Fruit fly (Drosophila melanogaster) whole organism, prepupa: ENCODE measurements around the gene Rpn12R.

ENCODE experiments used
- Blimp-1 ChIP-seq: fragments of 200-800 bp; sonication (Bioruptor generic); optimal IDR thresholded peaks from 3 replicates; lab custom pipeline; 2017; ENCODE audit warnings: missing biosample characterization, missing genetic modification characterization, mild to moderate bottlenecking, moderate library complexity, missing genetic modification reagents
- CG10631 ChIP-seq: fragments of 200-800 bp; sonication (Bioruptor generic); optimal IDR thresholded peaks from 2 replicates; lab custom pipeline; 2016; ENCODE audit warnings: missing biosample characterization, missing genetic modification characterization
- CG10669 ChIP-seq: fragments of 200-800 bp; sonication (Bioruptor generic); optimal IDR thresholded peaks from 3 replicates; lab custom pipeline; 2018; ENCODE audit warnings: missing biosample characterization, mild to moderate bottlenecking, missing genetic modification characterization, moderate library complexity
- CG11294 ChIP-seq: fragments of 200-800 bp; sonication (Bioruptor generic); IDR thresholded peaks from 2 replicates; pipeline ENCODE4 v1.3.6; 2022; ENCODE audit warnings: missing biosample characterization, missing genetic modification characterization
- CG11762 ChIP-seq: fragments of 200-800 bp; sonication (Bioruptor generic); optimal IDR thresholded peaks from 3 replicates; lab custom pipeline; 2016; ENCODE audit warnings: missing biosample characterization, missing genetic modification characterization; ENCODE audit not compliant: insufficient read depth
- CG11902 ChIP-seq: fragments of 200-800 bp; sonication (Bioruptor generic); optimal IDR thresholded peaks from 3 replicates; lab custom pipeline; 2016; ENCODE audit warnings: missing biosample characterization, missing genetic modification characterization
- CG15336 ChIP-seq: fragments of 200-800 bp; sonication (Bioruptor generic); IDR thresholded peaks from 2 replicates; pipeline ENCODE4 v1.3.6; 2022; ENCODE audit warnings: missing biosample characterization, missing genetic modification characterization
- CG31627 ChIP-seq: fragments of 200-800 bp; sonication (Bioruptor generic); optimal IDR thresholded peaks from 3 replicates; lab custom pipeline; 2016; ENCODE audit warnings: missing biosample characterization, missing genetic modification characterization
- CG32006 ChIP-seq: fragments of 200-800 bp; sonication (Bioruptor generic); optimal IDR thresholded peaks from 3 replicates; lab custom pipeline; 2017; ENCODE audit warnings: missing biosample characterization, mild to moderate bottlenecking, missing genetic modification characterization
- CG34406 ChIP-seq: fragments of 200-800 bp; sonication (Bioruptor generic); optimal IDR thresholded peaks from 3 replicates; lab custom pipeline; 2016; ENCODE audit warnings: missing biosample characterization, missing genetic modification characterization
- CG3919 ChIP-seq: fragments of 200-800 bp; sonication (Bioruptor generic); optimal IDR thresholded peaks from 3 replicates; lab custom pipeline; 2016; ENCODE audit warnings: missing biosample characterization, missing genetic modification characterization
- CG4318 ChIP-seq: fragments of 200-800 bp; sonication (Bioruptor generic); optimal IDR thresholded peaks from 3 replicates; lab custom pipeline; 2017; ENCODE audit warnings: missing biosample characterization, mild to moderate bottlenecking, missing genetic modification characterization
- CG6163 ChIP-seq: fragments of 200-800 bp; sonication (Bioruptor generic); IDR thresholded peaks from 3 replicates; pipeline ENCODE4 v1.3.6; 2022; ENCODE audit warnings: missing biosample characterization, missing genetic modification characterization
- CG6276 ChIP-seq: fragments of 200-800 bp; sonication (Bioruptor generic); optimal IDR thresholded peaks from 2 replicates; lab custom pipeline; 2017; ENCODE audit warnings: missing biosample characterization, mild to moderate bottlenecking, missing genetic modification characterization
- CG6808 ChIP-seq: fragments of 200-800 bp; sonication (Bioruptor generic); optimal IDR thresholded peaks from 3 replicates; lab custom pipeline; 2017; ENCODE audit warnings: missing biosample characterization, missing genetic modification characterization, mild to moderate bottlenecking, moderate library complexity, missing genetic modification reagents
- CG6854 ChIP-seq: fragments of 200-800 bp; sonication (Bioruptor generic); optimal IDR thresholded peaks from 2 replicates; lab custom pipeline; 2017; ENCODE audit warnings: missing biosample characterization, mild to moderate bottlenecking, missing genetic modification characterization
- CG7368 ChIP-seq: fragments of 200-800 bp; sonication (Bioruptor generic); optimal IDR thresholded peaks from 3 replicates; lab custom pipeline; 2016; ENCODE audit warnings: missing biosample characterization, missing genetic modification characterization
- CG8119 ChIP-seq: fragments of 200-800 bp; sonication (Bioruptor generic); IDR thresholded peaks from 3 replicates; pipeline ENCODE4 v1.3.6; 2022; ENCODE audit warnings: missing biosample characterization, missing genetic modification characterization
- CG8319 ChIP-seq: fragments of 200-800 bp; sonication (Bioruptor generic); optimal IDR thresholded peaks from 3 replicates; lab custom pipeline; 2016; ENCODE audit warnings: missing biosample characterization, missing genetic modification characterization
- CG8632 ChIP-seq: fragments of 200-800 bp; sonication (Bioruptor generic); optimal IDR thresholded peaks from 3 replicates; lab custom pipeline; 2016; ENCODE audit warnings: missing biosample characterization, missing genetic modification characterization
- CG9139 ChIP-seq: fragments of 200-800 bp; sonication (Bioruptor generic); optimal IDR thresholded peaks from 3 replicates; lab custom pipeline; 2017; ENCODE audit warnings: missing biosample characterization, mild to moderate bottlenecking, missing genetic modification characterization
- Eip75B ChIP-seq: fragments of 200-800 bp; sonication (Bioruptor generic); optimal IDR thresholded peaks from 3 replicates; lab custom pipeline; 2016; ENCODE audit warnings: missing biosample characterization, missing genetic modification characterization
- Eip78C ChIP-seq: fragments of 200-800 bp; sonication (Bioruptor generic); peaks from one replicate; lab custom pipeline; 2016; ENCODE audit warnings: missing biosample characterization, missing genetic modification characterization
- Eip93F ChIP-seq: fragments of 200-800 bp; sonication (Bioruptor generic); optimal IDR thresholded peaks from 2 replicates; lab custom pipeline; 2016; ENCODE audit warnings: missing biosample characterization, mild to moderate bottlenecking, missing genetic modification characterization
- Ets21C ChIP-seq: fragments of 200-800 bp; sonication (Bioruptor generic); optimal IDR thresholded peaks from 3 replicates; lab custom pipeline; 2016; ENCODE audit warnings: missing biosample characterization, missing genetic modification characterization
- Ets96B ChIP-seq: fragments of 200-800 bp; optimal IDR thresholded peaks from 2 replicates; lab custom pipeline; 2019; ENCODE audit warnings: missing biosample characterization, mild to moderate bottlenecking, missing genetic modification characterization, moderate library complexity
- Gug ChIP-seq: fragments of 200-800 bp; sonication (Bioruptor generic); IDR thresholded peaks from 2 replicates; pipeline ENCODE4 v1.3.6; 2022; ENCODE audit warnings: missing biosample characterization, missing genetic modification characterization
- Hr38 ChIP-seq: sonication (Bioruptor generic); optimal IDR thresholded peaks from 2 replicates; lab custom pipeline; 2016; ENCODE audit warnings: missing biosample characterization, missing genetic modification characterization
- Hr39 ChIP-seq: fragments of 200-800 bp; sonication (Bioruptor generic); optimal IDR thresholded peaks from 2 replicates; lab custom pipeline; 2016; ENCODE audit warnings: missing biosample characterization, missing genetic modification characterization
- Lpt ChIP-seq: fragments of 200-800 bp; sonication (Bioruptor generic); optimal IDR thresholded peaks from 3 replicates; lab custom pipeline; 2016; ENCODE audit warnings: missing biosample characterization, missing genetic modification characterization
- Met ChIP-seq: fragments of 200-800 bp; sonication (Bioruptor generic); optimal IDR thresholded peaks from 3 replicates; lab custom pipeline; 2016; ENCODE audit warnings: missing biosample characterization, missing genetic modification characterization
- Smox ChIP-seq: fragments of 200-800 bp; sonication (Bioruptor generic); optimal IDR thresholded peaks from 3 replicates; lab custom pipeline; 2016; ENCODE audit warnings: missing biosample characterization, missing genetic modification characterization
- Sox102F ChIP-seq: fragments of 200-800 bp; sonication (Bioruptor generic); optimal IDR thresholded peaks from 2 replicates; lab custom pipeline; 2016; ENCODE audit warnings: missing biosample characterization, mild to moderate bottlenecking, missing genetic modification characterization
- Sox14 ChIP-seq: fragments of 200-800 bp; sonication (Bioruptor generic); optimal IDR thresholded peaks from 3 replicates; lab custom pipeline; 2016; ENCODE audit warnings: missing biosample characterization, missing genetic modification characterization
- Sox15 ChIP-seq: fragments of 200-800 bp; sonication (Bioruptor generic); optimal IDR thresholded peaks from 3 replicates; lab custom pipeline; 2016; ENCODE audit warnings: missing biosample characterization, missing genetic modification characterization
- achi ChIP-seq: fragments of 200-800 bp; sonication (Bioruptor generic); optimal IDR thresholded peaks from 3 replicates; lab custom pipeline; 2016; ENCODE audit warnings: missing biosample characterization, missing genetic modification characterization
- acj6 ChIP-seq: fragments of 200-800 bp; sonication (Bioruptor generic); optimal IDR thresholded peaks from 3 replicates; lab custom pipeline; 2016; ENCODE audit warnings: missing biosample characterization, missing genetic modification characterization
- cyc ChIP-seq: fragments of 200-800 bp; sonication (Bioruptor generic); optimal IDR thresholded peaks from 3 replicates; lab custom pipeline; 2016; ENCODE audit warnings: missing biosample characterization, missing genetic modification characterization
- dac ChIP-seq: fragments of 200-800 bp; sonication (Bioruptor generic); optimal IDR thresholded peaks from 2 replicates; lab custom pipeline; 2017; ENCODE audit warnings: missing biosample characterization, mild to moderate bottlenecking, missing genetic modification characterization
- eg ChIP-seq: fragments of 200-800 bp; sonication (Bioruptor generic); IDR thresholded peaks from 3 replicates; pipeline ENCODE4 v1.3.6; 2022; ENCODE audit warnings: missing biosample characterization, missing genetic modification characterization
- fd59A ChIP-seq: fragments of 200-800 bp; sonication (Bioruptor generic); optimal IDR thresholded peaks from 2 replicates; lab custom pipeline; 2017; ENCODE audit warnings: missing biosample characterization, mild to moderate bottlenecking, missing genetic modification characterization, missing genetic modification reagents
- fd85E ChIP-seq: fragments of 200-800 bp; sonication (Bioruptor generic); optimal IDR thresholded peaks from 3 replicates; lab custom pipeline; 2016; ENCODE audit warnings: missing biosample characterization, missing genetic modification characterization
- net ChIP-seq: fragments of 200-800 bp; sonication (Bioruptor generic); optimal IDR thresholded peaks from 3 replicates; lab custom pipeline; 2016; ENCODE audit warnings: missing biosample characterization, missing genetic modification characterization
- salr ChIP-seq, 2 experiments: fragments of 200-800 bp; sonication (Bioruptor generic); optimal IDR thresholded peaks; 3 replicates each; lab custom pipeline; 2016 to 2018; ENCODE audit warnings: missing biosample characterization in 2 of 2, missing genetic modification characterization in 2 of 2, mild to moderate bottlenecking in 1 of 2
- spab ChIP-seq: fragments of 200-800 bp; sonication (Bioruptor generic); optimal IDR thresholded peaks from 2 replicates; lab custom pipeline; 2017; ENCODE audit warnings: missing biosample characterization, mild to moderate bottlenecking, missing genetic modification characterization, missing genetic modification reagents
- ss ChIP-seq, 2 experiments: fragments of 200-800 bp; sonication (Bioruptor generic); optimal IDR thresholded peaks; 2 replicates in 1 of 2; 3 replicates in 1 of 2; lab custom pipeline; 2017 to 2018; ENCODE audit warnings: mild to moderate bottlenecking in 2 of 2, missing biosample characterization in 2 of 2, missing genetic modification characterization in 2 of 2, moderate library complexity in 1 of 2
- svp ChIP-seq: fragments of 200-800 bp; sonication (Bioruptor generic); peaks from one replicate; lab custom pipeline; 2016; ENCODE audit warnings: missing biosample characterization, missing genetic modification characterization
- topi ChIP-seq: fragments of 200-800 bp; sonication (Bioruptor generic); optimal IDR thresholded peaks from 3 replicates; lab custom pipeline; 2016; ENCODE audit warnings: missing biosample characterization, missing genetic modification characterization

The Rpn12R gene

DNA sequence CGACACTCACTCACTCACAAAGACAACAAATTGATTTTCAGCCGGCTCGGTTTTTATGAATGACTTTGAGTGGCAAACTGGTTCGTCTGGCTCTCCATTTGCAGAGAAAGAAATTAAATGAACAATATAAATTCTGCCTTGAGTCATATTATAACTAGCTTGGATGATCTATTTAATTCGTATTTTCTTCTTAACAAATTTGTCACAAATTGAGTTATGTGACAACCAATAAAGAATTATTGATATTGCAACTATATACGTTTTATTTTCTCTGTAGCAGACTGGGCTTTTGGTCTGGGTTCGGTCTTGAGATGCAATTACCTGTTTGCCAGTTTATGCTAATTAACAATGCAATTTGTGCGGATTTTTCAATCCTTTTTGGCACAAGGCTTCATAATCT lies 35.5 kb downstream of the Rpn12R start (continued):
- TF ChIP-seq achi (GFP tag; lab: Kevin White, UChicago): peak; percentile 83
- TF ChIP-seq CG3919: peak; percentile 86
- peak; percentile 87 for TF ChIP-seq CG10631
- peak; percentile 80 for TF ChIP-seq CG11294 (GFP tag; lab: Robert Waterston, UW)
- TF ChIP-seq CG32006: peak; percentile 88
- TF ChIP-seq Eip93F (GFP tag; lab: Kevin White, UChicago): no peak
- TF ChIP-seq net: peak; percentile 88
- peak; percentile 76 for TF ChIP-seq CG7368 (GFP tag; lab: Kevin White, UChicago)
- TF ChIP-seq Sox14: peak; percentile 77
- TF ChIP-seq CG8119 (GFP tag; lab: Robert Waterston, UW): peak; percentile 95
- TF ChIP-seq dac (GFP tag; lab: Kevin White, UChicago): peak; percentile 69
- TF ChIP-seq Sox15 (GFP tag; lab: Kevin White, UChicago): peak; percentile 41
- peak; percentile 77 for TF ChIP-seq CG11762
- peak; percentile 69 for TF ChIP-seq Smox (GFP tag; lab: Kevin White, UChicago)

DNA sequence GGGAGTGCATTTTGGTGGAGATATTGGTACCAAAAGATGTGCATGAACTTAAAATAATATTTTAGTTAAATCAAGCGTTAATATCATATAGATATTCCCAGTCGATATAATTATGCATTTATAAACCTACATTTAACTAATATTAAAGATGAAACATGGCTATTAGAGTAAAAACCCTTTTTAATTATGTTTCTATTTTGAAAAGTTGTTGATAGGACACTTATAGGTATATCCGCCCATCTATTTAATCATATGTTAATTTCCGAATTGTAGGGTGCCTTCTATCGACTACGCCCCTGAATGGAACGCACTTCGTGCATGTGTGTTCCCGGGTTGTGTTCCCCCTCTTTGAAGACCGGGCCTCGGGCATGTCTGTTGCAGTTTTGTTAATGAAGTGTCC lies 36.6 kb downstream of the Rpn12R start:
- TF ChIP-seq fd85E (GFP tag; lab: Kevin White, UChicago) (no peak), net (peak; percentile 15), CG6808 (GFP tag; lab: Kevin White, UChicago) (peak; percentile 61), CG31627 (GFP tag; lab: Kevin White, UChicago) (peak; percentile 2), Eip75B (GFP tag; lab: Kevin White, UChicago) (peak; percentile 37), Hr39 (GFP tag; lab: Kevin White, UChicago) (no peak), dac (GFP tag; lab: Kevin White, UChicago) (peak; percentile 2), CG8319 (GFP tag; lab: Kevin White, UChicago) (no peak), CG4318 (no peak), CG11762 (no peak), CG15336 (GFP tag; lab: Robert Waterston, UW) (peak; percentile 43), CG11294 (GFP tag; lab: Robert Waterston, UW) (no peak), Sox102F (GFP tag; lab: Kevin White, UChicago) (no peak), Blimp-1 (GFP tag; lab: Kevin White, UChicago) (no peak), Gug (GFP tag; lab: Robert Waterston, UW) (0 out of 2 replicates have a peak, but pooled peaks have one; percentile 10), CG11902 (GFP tag; lab: Kevin White, UChicago) (no peak), spab (GFP tag; lab: Kevin White, UChicago) (peak; percentile 67), svp (GFP tag; lab: Kevin White, UChicago) (no peak), CG6163 (GFP tag; lab: Robert Waterston, UW) (0 out of 3 replicates have a peak, but pooled peaks have one; percentile 41), topi (GFP tag; lab: Kevin White, UChicago) (no peak), salr (GFP tag; optimal IDR thresholded peaks at IDR 0.05; lab: Kevin White, UChicago) (peak in 1 of 2 experiments; percentile 27), Ets21C (GFP tag; lab: Kevin White, UChicago) (no peak), Sox14 (peak; percentile 23), CG9139 (GFP tag; lab: Kevin White, UChicago) (no peak), cyc (GFP tag; lab: Kevin White, UChicago) (no peak), CG34406 (GFP tag; lab: Kevin White, UChicago) (peak; percentile 16), Ets96B (tag; lab: Kevin White, UChicago) (peak; percentile 71), CG10631 (peak; percentile 67), CG6854 (GFP tag; lab: Kevin White, UChicago) (no peak), Eip78C (GFP tag; lab: Kevin White, UChicago) (peak; percentile 89), CG10669 (GFP tag; lab: Kevin White, UChicago) (peak; percentile 51), Eip93F (GFP tag; lab: Kevin White, UChicago) (no peak), acj6 (GFP tag; lab: Kevin White, UChicago) (peak; percentile 35), eg (GFP tag; lab: Robert Waterston, UW) (no peak), Met (GFP tag; lab: Kevin White, UChicago) (peak; percentile 9), CG3919 (peak; percentile 40), achi (GFP tag; lab: Kevin White, UChicago) (peak; percentile 46), CG7368 (GFP tag; lab: Kevin White, UChicago) (peak; percentile 5), Lpt (GFP tag; lab: Kevin White, UChicago) (no peak), CG6276 (GFP tag; lab: Kevin White, UChicago) (peak; percentile 10), ss (GFP tag; optimal IDR thresholded peaks at IDR 0.05; lab: Kevin White, UChicago) (peak; percentile 42 to 61), Hr38 (GFP tag; lab: Kevin White, UChicago) (no peak), CG32006 (peak; percentile 51), CG8632 (no peak), fd59A (GFP tag; lab: Kevin White, UChicago) (peak; percentile 52), Smox (GFP tag; lab: Kevin White, UChicago) (peak; percentile 12), Sox15 (GFP tag; lab: Kevin White, UChicago) (no peak)
